Fruit fly (Drosophila melanogaster) whole organism, wandering third instar larva: ENCODE measurements around the gene Ir8a.

Experiments used
- Abd-B ChIP-seq: fragments of >200 bp; optimal IDR thresholded peaks from 2 replicates; lab custom pipeline; 2017; ENCODE audit warnings: missing biosample characterization, missing genetic modification characterization
- CG32264 ChIP-seq: fragments of 200-800 bp; sonication (Bioruptor generic); optimal IDR thresholded peaks from 2 replicates; lab custom pipeline; 2016; ENCODE audit warnings: missing biosample characterization, missing genetic modification characterization
- CG9705 ChIP-seq: fragments of 200-800 bp; sonication (Bioruptor generic); optimal IDR thresholded peaks from 2 replicates; lab custom pipeline; 2018; ENCODE audit warnings: missing biosample characterization, mild to moderate bottlenecking, missing genetic modification characterization
- CrebA ChIP-seq: fragments of 200-800 bp; sonication (Bioruptor generic); optimal IDR thresholded peaks from 2 replicates; lab custom pipeline; 2016; ENCODE audit warnings: missing biosample characterization, mild to moderate bottlenecking, missing genetic modification characterization, borderline replicate concordance
- Dif ChIP-seq: fragments of 200-275, 200-300 bp; sonication (Bioruptor generic); optimal IDR thresholded peaks from 2 replicates; lab custom pipeline; 2018; ENCODE audit warnings: missing biosample characterization, missing genetic modification characterization; ENCODE audit not compliant: partially characterized antibody
- GATAd ChIP-seq: sonication (Bioruptor generic); optimal IDR thresholded peaks from 2 replicates; lab custom pipeline; 2016; ENCODE audit warnings: missing biosample characterization, missing genetic modification characterization
- HLH106 ChIP-seq: fragments of 200-800 bp; optimal IDR thresholded peaks from 3 replicates; lab custom pipeline; 2019; ENCODE audit warnings: missing biosample characterization, mild to moderate bottlenecking, missing genetic modification characterization, moderate library complexity
- Hnf4 ChIP-seq: fragments of 200-800 bp; sonication (Bioruptor generic); optimal IDR thresholded peaks from 2 replicates; lab custom pipeline; 2016; ENCODE audit warnings: missing biosample characterization, mild to moderate bottlenecking, missing genetic modification characterization
- Hr78 ChIP-seq: fragments of >200 bp; optimal IDR thresholded peaks from 2 replicates; lab custom pipeline; 2017; ENCODE audit warnings: missing biosample characterization, missing genetic modification characterization
- Hr83 ChIP-seq: fragments of 200-300 bp; sonication (Bioruptor generic); optimal IDR thresholded peaks from 2 replicates; lab custom pipeline; 2016; ENCODE audit warnings: missing biosample characterization, mild to moderate bottlenecking, missing genetic modification characterization, moderate library complexity; ENCODE audit not compliant: poor library complexity, severe bottlenecking
- Jra ChIP-seq: sonication (Bioruptor generic); optimal IDR thresholded peaks from 2 replicates; lab custom pipeline; 2016; ENCODE audit warnings: missing biosample characterization, missing genetic modification characterization
- Mio ChIP-seq: sonication (Bioruptor generic); optimal IDR thresholded peaks from 2 replicates; lab custom pipeline; 2016; ENCODE audit warnings: missing biosample characterization, missing genetic modification characterization
- Myc ChIP-seq: fragments of >200 bp; optimal IDR thresholded peaks from 2 replicates; lab custom pipeline; 2017
- N ChIP-seq: fragments of >200 bp; optimal IDR thresholded peaks from 2 replicates; lab custom pipeline; 2018; ENCODE audit warnings: missing biosample characterization, missing external identifiers, missing genetic modification characterization
- OdsH ChIP-seq: fragments of 200-800 bp; sonication (Bioruptor generic); optimal IDR thresholded peaks from 2 replicates; lab custom pipeline; 2016; ENCODE audit warnings: missing biosample characterization, mild to moderate bottlenecking, missing genetic modification characterization
- Rel ChIP-seq, 2 experiments: fragments of 200-800 bp; sonication (Bioruptor generic) in 1 of 2; optimal IDR thresholded peaks; 2 replicates in 1 of 2; 3 replicates in 1 of 2; lab custom pipeline; 2016 to 2019; ENCODE audit warnings: mild to moderate bottlenecking in 2 of 2, missing biosample characterization in 2 of 2, missing genetic modification characterization in 2 of 2, moderate library complexity in 1 of 2
- Sp1 ChIP-seq: fragments of 200-800 bp; sonication (Bioruptor generic); optimal IDR thresholded peaks from 3 replicates; lab custom pipeline; 2019; ENCODE audit warnings: missing biosample characterization, mild to moderate bottlenecking, missing genetic modification characterization, moderate library complexity
- Vsx2 ChIP-seq: fragments of 200-300, 225-300 bp; sonication (Bioruptor generic); optimal IDR thresholded peaks from 2 replicates; lab custom pipeline; 2018; ENCODE audit warnings: missing biosample characterization, missing genetic modification characterization; ENCODE audit not compliant: partially characterized antibody
- br ChIP-seq: fragments of 200-800 bp; sonication (Bioruptor generic); optimal IDR thresholded peaks from 2 replicates; lab custom pipeline; 2016; ENCODE audit warnings: missing biosample characterization, missing genetic modification characterization
- brk ChIP-seq: fragments of 200-800 bp; sonication (Bioruptor generic); optimal IDR thresholded peaks from 2 replicates; lab custom pipeline; 2016; ENCODE audit warnings: missing biosample characterization, mild to moderate bottlenecking, missing genetic modification characterization
- dl ChIP-seq, 2 experiments: fragments of 175-275, 200-275 bp in 1 of 2; fragments of 200-275 bp in 1 of 2; sonication (Bioruptor generic); optimal IDR thresholded peaks; lab custom pipeline; 2018; ENCODE audit warnings: mild to moderate bottlenecking in 2 of 2, missing biosample characterization in 2 of 2, missing genetic modification characterization in 2 of 2, moderate library complexity in 2 of 2; ENCODE audit not compliant: partially characterized antibody in 2 of 2, insufficient read depth in 1 of 2
- dmrt93B ChIP-seq: fragments of 200-800 bp; sonication (Bioruptor generic); optimal IDR thresholded peaks from 2 replicates; lab custom pipeline; 2018; ENCODE audit warnings: missing biosample characterization, mild to moderate bottlenecking, missing genetic modification characterization
- dsf ChIP-seq: sonication (Bioruptor generic); optimal IDR thresholded peaks from 2 replicates; lab custom pipeline; 2016; ENCODE audit warnings: missing biosample characterization, missing genetic modification characterization, borderline replicate concordance
- ey ChIP-seq: fragments of 200-800 bp; sonication (Bioruptor generic); optimal IDR thresholded peaks from 2 replicates; lab custom pipeline; 2016; ENCODE audit warnings: missing biosample characterization, missing genetic modification characterization
- foxo ChIP-seq, 2 experiments: fragments of 200-800 bp; sonication (Bioruptor generic); optimal IDR thresholded peaks; 2 replicates in 1 of 2; 3 replicates in 1 of 2; lab custom pipeline; 2016 to 2017; ENCODE audit warnings: missing biosample characterization in 2 of 2, missing genetic modification characterization in 2 of 2
- fru ChIP-seq: fragments of 200-800 bp; sonication (Bioruptor generic); optimal IDR thresholded peaks from 3 replicates; lab custom pipeline; 2016; ENCODE audit warnings: missing biosample characterization, mild to moderate bottlenecking, missing genetic modification characterization
- h ChIP-seq: fragments of 200-800 bp; sonication (Bioruptor generic); optimal IDR thresholded peaks from 3 replicates; lab custom pipeline; 2016; ENCODE audit warnings: missing biosample characterization, mild to moderate bottlenecking, missing genetic modification characterization
- jim ChIP-seq: fragments of 175-275, 200-325 bp; sonication (Bioruptor generic); optimal IDR thresholded peaks from 2 replicates; lab custom pipeline; 2016; ENCODE audit warnings: missing biosample characterization, mild to moderate bottlenecking, missing genetic modification characterization
- lola ChIP-seq: fragments of >200 bp; optimal IDR thresholded peaks from 2 replicates; lab custom pipeline; 2017; ENCODE audit warnings: missing biosample characterization, missing genetic modification characterization
- pan ChIP-seq: fragments of >200 bp; optimal IDR thresholded peaks from 2 replicates; lab custom pipeline; 2017
- psq ChIP-seq: fragments of 200-800 bp; sonication (Bioruptor generic); optimal IDR thresholded peaks from 3 replicates; lab custom pipeline; 2017; ENCODE audit warnings: missing biosample characterization, mild to moderate bottlenecking, missing genetic modification characterization, moderate library complexity
- rgr ChIP-seq: fragments of 200-800 bp; sonication (Bioruptor generic); optimal IDR thresholded peaks from 3 replicates; lab custom pipeline; 2016; ENCODE audit warnings: missing biosample characterization, mild to moderate bottlenecking, missing genetic modification characterization
- sv ChIP-seq: fragments of 200-800 bp; sonication (Bioruptor generic); optimal IDR thresholded peaks from 3 replicates; lab custom pipeline; 2016; ENCODE audit warnings: missing biosample characterization, missing genetic modification characterization
- tai ChIP-seq: sonication (Bioruptor generic); optimal IDR thresholded peaks from 2 replicates; lab custom pipeline; 2016; ENCODE audit warnings: missing biosample characterization, missing genetic modification characterization
- usp ChIP-seq: fragments of >200 bp; optimal IDR thresholded peaks from 2 replicates; lab custom pipeline; 2017; ENCODE audit warnings: missing biosample characterization, missing genetic modification characterization
- woc ChIP-seq: sonication (Bioruptor generic); optimal IDR thresholded peaks from 2 replicates; lab custom pipeline; 2016; ENCODE audit warnings: missing biosample characterization, mild to moderate bottlenecking, missing genetic modification characterization

Gene Ir8a

DNA sequence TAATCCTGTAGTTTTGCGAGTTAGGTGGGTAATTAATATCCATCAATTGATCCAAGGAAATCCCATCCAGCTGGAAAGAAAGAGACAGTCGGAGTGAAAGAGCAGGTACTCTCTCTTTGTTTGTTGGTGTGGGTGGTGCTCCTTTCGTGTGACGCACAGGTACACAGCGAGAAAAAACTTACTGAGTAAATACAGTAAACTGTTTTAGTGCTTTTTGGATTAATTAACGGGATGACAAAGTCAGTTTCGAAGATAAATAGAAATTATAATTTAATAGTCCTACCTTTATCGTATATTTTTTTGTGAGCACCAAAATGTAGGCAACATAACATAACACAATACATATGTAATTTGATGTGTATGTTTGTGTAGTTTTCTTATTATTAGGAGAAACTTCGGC lies 11.7 kb upstream of the Ir8a start:
- TF ChIP-seq woc (GFP tag; lab: Kevin White, UChicago) = no peak
- TF ChIP-seq GATAd (GFP tag; lab: Kevin White, UChicago) = no peak
- TF ChIP-seq jim (GFP tag; lab: Kevin White, UChicago) = no peak
- peak; percentile 32 for TF ChIP-seq rgr (GFP tag; lab: Kevin White, UChicago)
- no peak for TF ChIP-seq dmrt93B (GFP tag; lab: Kevin White, UChicago)
- no peak for TF ChIP-seq Myc
- TF ChIP-seq br (GFP tag; lab: Kevin White, UChicago) = no peak
- TF ChIP-seq CrebA (GFP tag; lab: Kevin White, UChicago) = no peak
- no peak for TF ChIP-seq dl (GFP tag; optimal IDR thresholded peaks at IDR 0.05; lab: Kevin White, UChicago; ENCODE audit: insufficient read depth in 1 of 2, partially characterized antibody in 2 of 2)
- TF ChIP-seq CG9705 (GFP tag; lab: Kevin White, UChicago) = no peak
- TF ChIP-seq CG32264 = no peak
- no peak for TF ChIP-seq OdsH (GFP tag; lab: Kevin White, UChicago)
- peak; percentile 37 for TF ChIP-seq Sp1 (GFP tag; lab: Kevin White, UChicago)
- peak in 1 of 2 experiments; percentile 44 for TF ChIP-seq foxo (GFP tag; optimal IDR thresholded peaks at IDR 0.05; lab: Kevin White, UChicago)
- TF ChIP-seq Mio = no peak
- no peak for TF ChIP-seq pan (lab: Kevin White, UChicago)
- no peak for TF ChIP-seq usp (GFP tag; lab: Kevin White, UChicago)
- no peak for TF ChIP-seq psq
- TF ChIP-seq Rel (GFP tag; optimal IDR thresholded peaks at IDR 0.05; lab: Kevin White, UChicago) = no peak
- no peak for TF ChIP-seq Rel (tag; optimal IDR thresholded peaks at IDR 0.05; lab: Kevin White, UChicago)
- TF ChIP-seq Vsx2 (GFP tag; lab: Kevin White, UChicago) = no peak
- TF ChIP-seq tai (GFP tag; lab: Kevin White, UChicago) = no peak
- TF ChIP-seq h (GFP tag; lab: Kevin White, UChicago) = peak; percentile 30
- TF ChIP-seq ey (GFP tag; lab: Kevin White, UChicago) = no peak
- TF ChIP-seq Hr83 (GFP tag; lab: Kevin White, UChicago) = no peak
- peak; percentile 29 for TF ChIP-seq fru (GFP tag; lab: Kevin White, UChicago)
- TF ChIP-seq sv = no peak
- no peak for TF ChIP-seq Dif (GFP tag; lab: Kevin White, UChicago)
- TF ChIP-seq Hnf4 (GFP tag; lab: Kevin White, UChicago) = no peak
- TF ChIP-seq lola (GFP tag; lab: Kevin White, UChicago) = no peak
- TF ChIP-seq HLH106 (tag; lab: Kevin White, UChicago) = peak; percentile 38

- TF ChIP-seq h (GFP tag; lab: Kevin White, UChicago) = no peak
- no peak for TF ChIP-seq foxo (GFP tag; optimal IDR thresholded peaks at IDR 0.05; lab: Kevin White, UChicago)
- TF ChIP-seq lola (GFP tag; lab: Kevin White, UChicago) = no peak
- no peak for TF ChIP-seq tai (GFP tag; lab: Kevin White, UChicago)
- TF ChIP-seq Hnf4 (GFP tag; lab: Kevin White, UChicago) = no peak
- peak; percentile 9 for TF ChIP-seq HLH106 (tag; lab: Kevin White, UChicago)
- TF ChIP-seq Sp1 (GFP tag; lab: Kevin White, UChicago) = no peak
- TF ChIP-seq dl (GFP tag; optimal IDR thresholded peaks at IDR 0.05; lab: Kevin White, UChicago; ENCODE audit: insufficient read depth in 1 of 2, partially characterized antibody in 2 of 2) = no peak
- TF ChIP-seq OdsH (GFP tag; lab: Kevin White, UChicago) = no peak
- TF ChIP-seq fru (GFP tag; lab: Kevin White, UChicago) = no peak
- TF ChIP-seq psq = no peak
- no peak for TF ChIP-seq Rel (GFP tag; optimal IDR thresholded peaks at IDR 0.05; lab: Kevin White, UChicago)
- peak; percentile 92 for TF ChIP-seq Rel (tag; optimal IDR thresholded peaks at IDR 0.05; lab: Kevin White, UChicago)
- no peak for TF ChIP-seq ey (GFP tag; lab: Kevin White, UChicago)
- no peak for TF ChIP-seq jim (GFP tag; lab: Kevin White, UChicago)
- TF ChIP-seq Jra (GFP tag; lab: Kevin White, UChicago) = no peak
- no peak for TF ChIP-seq usp (GFP tag; lab: Kevin White, UChicago)
These were observed 10.9 kb upstream of the Ir8a start, which contains the start of the genes amx and Dsor1 for dm6 chrX:9247171-9247783. Gene amx, minus strand, starts transcription at chrX:9247336. Gene Dsor1, plus strand, starts transcription at chrX:9247342.

DNA sequence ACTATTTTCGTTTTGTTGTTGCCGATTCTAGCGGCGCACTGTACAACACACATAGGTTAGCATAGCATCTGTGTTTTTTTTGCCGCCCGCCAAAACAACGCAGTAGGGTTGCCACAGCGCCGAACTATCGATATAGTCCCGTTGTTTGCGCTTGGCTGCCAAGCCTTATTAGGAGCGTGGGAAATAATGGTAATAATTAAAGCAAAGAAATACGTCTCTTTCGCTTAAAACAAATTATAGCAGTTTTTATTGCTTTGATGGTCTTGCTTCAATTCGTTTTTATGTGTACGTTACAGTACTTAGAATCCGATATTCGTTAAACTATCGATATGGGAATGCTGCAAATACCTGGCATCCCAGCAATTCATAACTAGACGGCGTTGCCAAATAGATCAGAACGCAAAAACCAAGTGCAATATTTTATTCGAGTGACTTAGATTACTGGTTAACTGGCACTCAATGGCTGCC lies 7.1 kb upstream of the Ir8a start, which contains the start of the genes mxc and Larp7:
TSS of gene mxc (minus strand) at position 51 of the 468 bp plus-strand sequence.
TSS of gene Larp7 (plus strand) at position 401 of the 468 bp plus-strand sequence.
- TF ChIP-seq GATAd (GFP tag; lab: Kevin White, UChicago) (peak; percentile 10), CG9705 (GFP tag; lab: Kevin White, UChicago) (peak; percentile 55), usp (GFP tag; lab: Kevin White, UChicago) (no peak), N (GFP tag; lab: Kevin White, UChicago) (no peak), psq (peak; percentile 42), Sp1 (GFP tag; lab: Kevin White, UChicago) (no peak), Myc (no peak), OdsH (GFP tag; lab: Kevin White, UChicago) (peak; percentile 55), br (GFP tag; lab: Kevin White, UChicago) (no peak), Dif (GFP tag; lab: Kevin White, UChicago) (no peak), Rel (GFP tag; optimal IDR thresholded peaks at IDR 0.05; lab: Kevin White, UChicago) (no peak), Rel (tag; optimal IDR thresholded peaks at IDR 0.05; lab: Kevin White, UChicago) (peak; percentile 62), ey (GFP tag; lab: Kevin White, UChicago) (peak; percentile 78), rgr (GFP tag; lab: Kevin White, UChicago) (peak; percentile 74), HLH106 (tag; lab: Kevin White, UChicago) (peak; percentile 76), Vsx2 (GFP tag; lab: Kevin White, UChicago) (no peak), CrebA (GFP tag; lab: Kevin White, UChicago) (no peak), Jra (GFP tag; lab: Kevin White, UChicago) (no peak), dsf (GFP tag; lab: Kevin White, UChicago) (no peak), dmrt93B (GFP tag; lab: Kevin White, UChicago) (peak; percentile 58), Abd-B (GFP tag; lab: Kevin White, UChicago) (no peak), tai (GFP tag; lab: Kevin White, UChicago) (no peak), Hnf4 (GFP tag; lab: Kevin White, UChicago) (no peak), brk (GFP tag; lab: Kevin White, UChicago) (no peak), Hr78 (GFP tag; lab: Kevin White, UChicago) (no peak)
